Fruit fly (Drosophila melanogaster): ENCODE results near the gene Reck.

Reck gene

dm6 chr3L:14989879-14990278 is 24.0 kb downstream of the Reck start:
- no peak for TF ChIP-seq Pif1A (GFP tag; optimal IDR thresholded peaks at IDR 0.05)
- no peak for TF ChIP-seq CG10348 (GFP tag; IDR thresholded peaks at IDR 0.05)

DNA sequence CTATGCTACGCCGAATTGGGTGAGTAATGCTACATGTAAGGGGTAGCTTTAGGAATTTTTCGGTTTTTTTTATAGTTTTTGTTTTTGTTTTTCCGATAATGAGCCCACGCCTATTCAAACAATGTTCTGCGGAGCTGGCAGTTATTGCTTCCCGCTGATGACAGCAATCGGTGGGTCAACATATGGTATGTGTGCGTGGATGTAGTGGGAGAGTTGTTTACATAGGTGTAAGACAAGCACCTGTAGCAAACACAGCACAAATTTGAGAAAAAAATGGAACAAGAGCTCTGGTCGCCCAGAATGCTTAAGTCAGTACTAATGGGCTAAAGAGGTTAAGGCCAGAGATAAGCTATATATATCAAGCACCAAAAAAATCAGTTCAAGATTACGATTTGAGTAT is 25.6 kb downstream of the Reck start:
- TF ChIP-seq Ets98B (GFP tag; IDR thresholded peaks at IDR 0.05) = no peak
- TF ChIP-seq gl (tag; optimal IDR thresholded peaks at IDR 0.05) = no peak
- TF ChIP-seq CG34367 (tag; optimal IDR thresholded peaks at IDR 0.05) = no peak
- no peak for TF ChIP-seq CG14655 (GFP tag; optimal IDR thresholded peaks at IDR 0.05)
- TF ChIP-seq Snoo (tag; optimal IDR thresholded peaks at IDR 0.05) = no peak
- TF ChIP-seq CG32121 (GFP tag; IDR thresholded peaks at IDR 0.05) = no peak
- TF ChIP-seq rn (GFP tag; IDR thresholded peaks at IDR 0.05) = no peak

DNA sequence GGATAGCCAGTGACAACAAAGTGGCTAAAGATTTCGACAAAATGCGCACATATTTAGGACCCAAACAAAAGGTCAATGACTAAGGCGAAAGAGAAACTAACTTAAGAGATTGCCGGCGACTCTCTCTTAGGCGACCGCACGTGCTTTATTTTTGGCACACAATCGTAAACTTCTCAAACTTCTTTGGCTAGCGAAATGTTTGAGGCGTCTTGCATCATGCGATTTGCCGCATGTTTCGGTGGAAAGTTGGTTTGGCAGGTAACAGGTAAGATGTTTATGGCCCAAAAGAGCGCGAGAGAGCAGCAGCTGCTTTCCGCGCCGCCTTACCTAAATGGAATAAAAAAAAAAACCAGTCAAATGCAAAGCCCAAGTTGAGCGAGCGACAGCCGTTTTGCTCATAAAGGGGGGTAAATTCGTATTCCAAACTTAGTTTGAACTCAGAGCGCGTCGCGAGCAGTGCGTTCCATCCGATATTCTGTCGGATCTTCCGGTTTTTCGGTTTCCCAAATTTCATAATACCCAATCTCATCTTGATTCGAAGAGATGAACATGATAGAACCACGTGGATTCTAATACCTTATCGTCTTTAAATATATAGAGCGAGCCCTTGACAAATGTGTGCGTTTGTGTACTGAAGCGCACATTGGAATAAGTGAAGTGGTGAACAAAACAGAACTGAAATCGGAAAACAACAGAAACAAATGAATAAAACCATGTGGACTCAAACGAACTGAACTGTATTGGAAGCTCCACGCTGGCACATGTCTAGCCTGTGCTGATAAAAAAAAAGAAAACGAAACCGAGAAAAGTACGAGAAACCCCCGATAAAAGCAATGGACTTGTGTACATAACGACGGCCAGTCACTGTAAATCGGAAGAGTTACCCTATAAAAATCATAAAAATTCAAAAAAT is 26.6 kb downstream of the Reck start:
- peak; percentile 30; the same call in 1 of the 2 replicates for TF ChIP-seq Ets98B (GFP tag; IDR thresholded peaks at IDR 0.05)
- no peak for TF ChIP-seq CG10348 (GFP tag; IDR thresholded peaks at IDR 0.05)
- peak; percentile 47 for TF ChIP-seq EcR (GFP tag; optimal IDR thresholded peaks at IDR 0.05)

- no peak for TF ChIP-seq CG32121 (GFP tag; IDR thresholded peaks at IDR 0.05)
- no peak for TF ChIP-seq Pif1A (GFP tag; optimal IDR thresholded peaks at IDR 0.05)
- TF ChIP-seq CG12605 (GFP tag; IDR thresholded peaks at IDR 0.05) = no peak
- TF ChIP-seq CG8159 (tag; optimal IDR thresholded peaks at IDR 0.05) = no peak
- TF ChIP-seq Ets98B (GFP tag; IDR thresholded peaks at IDR 0.05) = no peak
- TF ChIP-seq D1 (tag; optimal IDR thresholded peaks at IDR 0.05) = no peak
- no peak for TF ChIP-seq EcR (GFP tag; optimal IDR thresholded peaks at IDR 0.05)
- TF ChIP-seq rn (GFP tag; IDR thresholded peaks at IDR 0.05) = no peak
- TF ChIP-seq CG17806 (tag; optimal IDR thresholded peaks at IDR 0.05) = no peak
- TF ChIP-seq CG9948 (tag; optimal IDR thresholded peaks at IDR 0.05) = no peak
- no peak for TF ChIP-seq Pif1B (GFP tag; optimal IDR thresholded peaks at IDR 0.05)
- no peak for TF ChIP-seq CG8301 (tag; optimal IDR thresholded peaks at IDR 0.05)
- TF ChIP-seq CG10348 (GFP tag; IDR thresholded peaks at IDR 0.05) = no peak
- no peak for TF ChIP-seq Snoo (tag; optimal IDR thresholded peaks at IDR 0.05)
- TF ChIP-seq gl (tag; optimal IDR thresholded peaks at IDR 0.05) = no peak
These were observed 27.4 kb downstream of the Reck start for dm6 chr3L:14986340-14986916.

DNA sequence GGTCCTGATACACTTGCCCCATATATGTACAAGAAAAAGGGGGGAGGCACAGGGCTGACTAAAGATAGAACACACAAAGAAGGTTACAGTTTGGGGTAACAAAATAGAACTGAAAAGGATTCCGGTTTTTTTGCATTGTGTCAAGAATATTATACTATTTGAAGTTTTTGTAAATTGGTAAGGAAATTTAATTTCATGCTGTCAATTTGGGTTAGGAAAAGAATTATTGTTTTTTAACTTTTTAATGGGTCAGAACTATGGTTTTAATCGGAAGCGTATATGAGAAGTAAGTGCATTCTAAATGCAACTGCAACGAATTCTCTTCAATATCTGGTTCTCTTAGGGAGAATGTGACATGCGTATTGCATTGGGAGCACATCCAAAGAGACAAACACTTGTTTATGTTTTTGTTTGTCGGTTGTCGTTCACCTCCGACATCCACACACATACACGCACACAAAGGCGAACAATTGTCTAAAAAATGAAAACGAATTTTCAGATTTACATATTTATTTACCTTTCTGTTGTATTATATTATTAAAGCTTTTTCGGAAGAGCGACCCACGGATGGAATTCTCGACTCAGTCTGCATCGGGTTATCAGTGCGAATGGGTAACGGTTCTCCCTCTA is 29.2 kb downstream of the Reck start, which contains the start of gene mnd:
TSS of gene mnd (plus strand) at position 580 of the 630 bp plus-strand sequence.
- TF ChIP-seq gl (tag; optimal IDR thresholded peaks at IDR 0.05) = peak; percentile 40
- no peak for TF ChIP-seq fd96Ca (GFP tag; IDR thresholded peaks at IDR 0.05)
- peak; percentile 95 for TF ChIP-seq Ets98B (GFP tag; IDR thresholded peaks at IDR 0.05)
- peak; percentile 49 for TF ChIP-seq D1 (tag; optimal IDR thresholded peaks at IDR 0.05)
- TF ChIP-seq Pif1B (GFP tag; optimal IDR thresholded peaks at IDR 0.05) = peak; percentile 71
- TF ChIP-seq CG15710 (tag; optimal IDR thresholded peaks at IDR 0.05) = peak; percentile 74
- peak; percentile 81 for TF ChIP-seq CG9948 (tag; optimal IDR thresholded peaks at IDR 0.05)
- TF ChIP-seq Snoo (tag; optimal IDR thresholded peaks at IDR 0.05) = peak; percentile 47
- TF ChIP-seq CG14655 (GFP tag; optimal IDR thresholded peaks at IDR 0.05) = peak; percentile 89
- no peak for TF ChIP-seq CG13204 (GFP tag; optimal IDR thresholded peaks at IDR 0.05)
- TF ChIP-seq CG4496 (GFP tag; IDR thresholded peaks at IDR 0.05) = peak; percentile 95
- TF ChIP-seq rn (GFP tag; IDR thresholded peaks at IDR 0.05) = no peak; the same call in 1 of the 2 replicates
- TF ChIP-seq CG10348 (GFP tag; IDR thresholded peaks at IDR 0.05) = peak; percentile 44; the same call in 1 of the 2 replicates
- TF ChIP-seq CG8301 (tag; optimal IDR thresholded peaks at IDR 0.05) = peak; percentile 93
- peak; percentile 93 for TF ChIP-seq CG12605 (GFP tag; IDR thresholded peaks at IDR 0.05)
- TF ChIP-seq EcR (GFP tag; optimal IDR thresholded peaks at IDR 0.05) = peak; percentile 89
- TF ChIP-seq CG8159 (tag; optimal IDR thresholded peaks at IDR 0.05) = peak; percentile 79
- TF ChIP-seq CG17806 (tag; optimal IDR thresholded peaks at IDR 0.05) = peak; percentile 85
- peak; percentile 75 for TF ChIP-seq CG34367 (tag; optimal IDR thresholded peaks at IDR 0.05)
- peak; percentile 91 for TF ChIP-seq CG32121 (GFP tag; IDR thresholded peaks at IDR 0.05)
- TF ChIP-seq Pif1A (GFP tag; optimal IDR thresholded peaks at IDR 0.05) = peak; percentile 84

- no peak for TF ChIP-seq CG13204 (GFP tag; optimal IDR thresholded peaks at IDR 0.05)
- TF ChIP-seq gl (tag; optimal IDR thresholded peaks at IDR 0.05) = no peak
- no peak for TF ChIP-seq CG8159 (tag; optimal IDR thresholded peaks at IDR 0.05)
- TF ChIP-seq rn (GFP tag; IDR thresholded peaks at IDR 0.05) = no peak
- peak; percentile 6 for TF ChIP-seq EcR (GFP tag; optimal IDR thresholded peaks at IDR 0.05)
- TF ChIP-seq CG32121 (GFP tag; IDR thresholded peaks at IDR 0.05) = no peak
- no peak for TF ChIP-seq CG8301 (tag; optimal IDR thresholded peaks at IDR 0.05)
- TF ChIP-seq Snoo (tag; optimal IDR thresholded peaks at IDR 0.05) = no peak
- TF ChIP-seq CG15710 (tag; optimal IDR thresholded peaks at IDR 0.05) = no peak
- TF ChIP-seq Ets98B (GFP tag; IDR thresholded peaks at IDR 0.05) = peak; percentile 23; the same call in 1 of the 2 replicates
- peak; percentile 60; the same call in 1 of the 3 replicates for TF ChIP-seq CG4496 (GFP tag; IDR thresholded peaks at IDR 0.05)
- TF ChIP-seq fd96Ca (GFP tag; IDR thresholded peaks at IDR 0.05) = no peak
- TF ChIP-seq CG14655 (GFP tag; optimal IDR thresholded peaks at IDR 0.05) = no peak
- TF ChIP-seq CG10348 (GFP tag; IDR thresholded peaks at IDR 0.05) = no peak
- no peak for TF ChIP-seq CG12605 (GFP tag; IDR thresholded peaks at IDR 0.05)
These were observed 31.2 kb downstream of the Reck start, which contains the start of gene CG5114 for dm6 chr3L:14982675-14983084. CG5114 (plus strand) TSS chr3L:14982835.

Data from whole organism, pupa.